Fruit fly (Drosophila melanogaster) whole organism, embryonic: ENCODE measurements around the gene CG3604.

ENCODE experiments used
- Adf1 ChIP-seq: fragments of 200-800 bp; sonication (Bioruptor generic); IDR thresholded peaks from 2 replicates; pipeline ENCODE4 v1.3.6; 2022; ENCODE audit warnings: missing biosample characterization, missing genetic modification characterization
- Atf-2 ChIP-seq: fragments of 200-800 bp; sonication (Bioruptor generic); optimal IDR thresholded peaks from 2 replicates; lab custom pipeline; 2016; ENCODE audit warnings: missing biosample characterization, missing genetic modification characterization
- Atf3 ChIP-seq: fragments of 200-800 bp; sonication (Bioruptor generic); optimal IDR thresholded peaks from 3 replicates; lab custom pipeline; 2016; ENCODE audit warnings: missing biosample characterization, missing genetic modification characterization
- Awh ChIP-seq: fragments of 200-800 bp; sonication (Bioruptor generic); IDR thresholded peaks from 2 replicates; pipeline ENCODE4, ENCODE4 v1.3.6; 2022; ENCODE audit warnings: missing biosample characterization, missing genetic modification characterization
- B-H2 ChIP-seq: fragments of 200-800 bp; sonication (Bioruptor generic); optimal IDR thresholded peaks from 2 replicates; lab custom pipeline; 2018; ENCODE audit warnings: missing biosample characterization, mild to moderate bottlenecking, missing genetic modification characterization
- Bgb ChIP-seq: fragments of 200-800 bp; sonication (Bioruptor generic); IDR thresholded peaks from 2 replicates; pipeline ENCODE4 v1.3.6; 2022; ENCODE audit warnings: missing biosample characterization, missing genetic modification characterization; ENCODE audit not compliant: partially characterized antibody
- CG10274 ChIP-seq: fragments of 200-800 bp; sonication (Bioruptor generic); optimal IDR thresholded peaks from 3 replicates; lab custom pipeline; 2017; ENCODE audit warnings: missing biosample characterization, mild to moderate bottlenecking, missing genetic modification characterization
- CG10654 ChIP-seq: fragments of 200-800 bp; sonication (Bioruptor generic); optimal IDR thresholded peaks from 2 replicates; lab custom pipeline; 2016; ENCODE audit warnings: missing biosample characterization, missing genetic modification characterization
- CG11247 ChIP-seq: fragments of 200-800 bp; sonication (Bioruptor generic); IDR thresholded peaks from 2 replicates; pipeline ENCODE4 v1.3.6; 2022; ENCODE audit warnings: missing biosample characterization, missing genetic modification characterization
- CG11456 ChIP-seq: fragments of 200-800 bp; sonication (Bioruptor generic); IDR thresholded peaks from 3 replicates; pipeline ENCODE4 v1.3.6; 2022; ENCODE audit warnings: missing biosample characterization, missing genetic modification characterization
- CG12071 ChIP-seq: fragments of 200-800 bp; sonication (Bioruptor generic); optimal IDR thresholded peaks from 3 replicates; lab custom pipeline; 2018; ENCODE audit warnings: missing biosample characterization, mild to moderate bottlenecking, missing genetic modification characterization
- CG12744 ChIP-seq: fragments of 200-800 bp; sonication (Bioruptor generic); optimal IDR thresholded peaks from 2 replicates; lab custom pipeline; 2016; ENCODE audit warnings: missing biosample characterization, missing genetic modification characterization
- CG14050 ChIP-seq: fragments of 200-800 bp; sonication (Bioruptor generic); IDR thresholded peaks from 3 replicates; pipeline ENCODE4 v1.3.6; 2022; ENCODE audit warnings: missing biosample characterization, missing genetic modification characterization
- CG14667 ChIP-seq: fragments of 200-800 bp; sonication (Bioruptor generic); IDR thresholded peaks from 2 replicates; pipeline ENCODE4 v1.3.6; 2022; ENCODE audit warnings: missing biosample characterization, missing genetic modification characterization
- CG14710 ChIP-seq: fragments of 200-800 bp; sonication (Bioruptor generic); optimal IDR thresholded peaks from 3 replicates; lab custom pipeline; 2019; ENCODE audit warnings: missing biosample characterization, mild to moderate bottlenecking, missing genetic modification characterization, moderate library complexity
- CG15514 ChIP-seq: fragments of 200-800 bp; sonication (Bioruptor generic); optimal IDR thresholded peaks from 3 replicates; lab custom pipeline; 2017; ENCODE audit warnings: missing biosample characterization, missing genetic modification characterization, mild to moderate bottlenecking, moderate library complexity, missing genetic modification reagents
- CG1647 ChIP-seq: fragments of 200-800 bp; sonication (Bioruptor generic); optimal IDR thresholded peaks from 3 replicates; lab custom pipeline; 2016; ENCODE audit warnings: missing biosample characterization, missing genetic modification characterization
- CG17359 ChIP-seq: fragments of 200-800 bp; sonication (Bioruptor generic); optimal IDR thresholded peaks from 3 replicates; lab custom pipeline; 2018; ENCODE audit warnings: missing biosample characterization, mild to moderate bottlenecking, missing genetic modification characterization, moderate library complexity
- CG2120 ChIP-seq: fragments of 200-800 bp; sonication (Bioruptor generic); optimal IDR thresholded peaks from 3 replicates; lab custom pipeline; 2016; ENCODE audit warnings: missing biosample characterization, missing genetic modification characterization
- CG31224 ChIP-seq: fragments of 200-800 bp; sonication (Bioruptor generic); IDR thresholded peaks from 2 replicates; pipeline ENCODE4 v1.3.6; 2022; ENCODE audit warnings: missing biosample characterization, missing genetic modification characterization
- CG3847 ChIP-seq: fragments of 200-800 bp; sonication (Bioruptor generic); IDR thresholded peaks from 2 replicates; pipeline ENCODE4 v1.3.6; 2022; ENCODE audit warnings: missing biosample characterization, missing genetic modification characterization
- CG3995 ChIP-seq: fragments of 200-800 bp; sonication (Bioruptor generic); optimal IDR thresholded peaks from 3 replicates; lab custom pipeline; 2016; ENCODE audit warnings: missing biosample characterization, missing genetic modification characterization
- CG4360 ChIP-seq: fragments of 200-800 bp; sonication (Bioruptor generic); IDR thresholded peaks from 2 replicates; pipeline ENCODE4 v1.3.6; 2022; ENCODE audit warnings: missing biosample characterization, missing genetic modification characterization
- CG4617 ChIP-seq: fragments of 200-800 bp; sonication (Bioruptor generic); optimal IDR thresholded peaks from 3 replicates; lab custom pipeline; 2016; ENCODE audit warnings: missing biosample characterization, missing genetic modification characterization, borderline replicate concordance
- CG7372 ChIP-seq: fragments of 200-800 bp; sonication (Bioruptor generic); IDR thresholded peaks from 2 replicates; pipeline ENCODE4 v1.3.6; 2022; ENCODE audit warnings: missing biosample characterization, missing genetic modification characterization
- CHES-1-like ChIP-seq: fragments of 200-800 bp; sonication (Bioruptor generic); optimal IDR thresholded peaks from 2 replicates; lab custom pipeline; 2016; ENCODE audit warnings: missing biosample characterization, missing genetic modification characterization
- MESR4 ChIP-seq: fragments of 200-800 bp; sonication (Bioruptor generic); optimal IDR thresholded peaks from 2 replicates; lab custom pipeline; 2018; ENCODE audit warnings: missing biosample characterization, mild to moderate bottlenecking, missing genetic modification characterization, moderate library complexity
- Mad ChIP-seq: fragments of 200-800 bp; sonication (Bioruptor generic); optimal IDR thresholded peaks from 2 replicates; lab custom pipeline; 2016; ENCODE audit warnings: missing biosample characterization, missing genetic modification characterization
- PHDP ChIP-seq: fragments of 200-800 bp; sonication (Bioruptor generic); optimal IDR thresholded peaks from 3 replicates; lab custom pipeline; 2018; ENCODE audit warnings: missing biosample characterization, mild to moderate bottlenecking, missing genetic modification characterization, moderate library complexity
- Sox100B ChIP-seq: fragments of 200-800 bp; sonication (Bioruptor generic); optimal IDR thresholded peaks from 3 replicates; lab custom pipeline; 2018; ENCODE audit warnings: missing biosample characterization, mild to moderate bottlenecking, missing genetic modification characterization
- Vsx1 ChIP-seq: fragments of 200-800 bp; sonication (Bioruptor generic); optimal IDR thresholded peaks from 2 replicates; lab custom pipeline; 2017; ENCODE audit warnings: missing biosample characterization, mild to moderate bottlenecking, missing genetic modification characterization, missing genetic modification reagents
- chif ChIP-seq, 2 experiments: fragments of 200-800 bp; sonication (Bioruptor generic); optimal IDR thresholded peaks; 3 replicates each; lab custom pipeline; 2016; ENCODE audit warnings: missing biosample characterization in 2 of 2, missing genetic modification characterization in 2 of 2
- chinmo ChIP-seq: fragments of 200-800 bp; sonication (Bioruptor generic); IDR thresholded peaks from 4 replicates; pipeline ENCODE4 v1.3.6; 2022; ENCODE audit warnings: missing biosample characterization, missing genetic modification characterization; ENCODE audit not compliant: partially characterized antibody
- croc ChIP-seq: fragments of 200-800 bp; sonication (Bioruptor generic); conservative IDR thresholded peaks from 3 replicates; pipeline ENCODE4 v1.3.6; 2022; ENCODE audit warnings: missing biosample characterization, missing genetic modification characterization
- gro ChIP-seq: fragments of 200-800 bp; sonication (Bioruptor generic); optimal IDR thresholded peaks from 2 replicates; lab custom pipeline; 2016; ENCODE audit warnings: missing biosample characterization, missing genetic modification characterization
- gsb-n ChIP-seq: fragments of 200-800 bp; sonication (Bioruptor generic); optimal IDR thresholded peaks from 3 replicates; lab custom pipeline; 2018; ENCODE audit warnings: missing biosample characterization, mild to moderate bottlenecking, missing genetic modification characterization
- klu ChIP-seq: fragments of 200-800 bp; sonication (Bioruptor generic); IDR thresholded peaks from 2 replicates; pipeline ENCODE4 v1.3.6; 2022; ENCODE audit warnings: missing biosample characterization, missing genetic modification characterization
- lab ChIP-seq: fragments of 200-800 bp; sonication (Bioruptor generic); optimal IDR thresholded peaks from 3 replicates; lab custom pipeline; 2017; ENCODE audit warnings: missing biosample characterization, missing genetic modification characterization, mild to moderate bottlenecking, moderate library complexity, missing genetic modification reagents
- lola ChIP-seq, 3 experiments: fragments of >200 bp in 2 of 3; fragments of 200-800 bp in 1 of 3; sonication (Bioruptor generic) in 1 of 3; optimal IDR thresholded peaks; 2 replicates each; lab custom pipeline; 2017 to 2019; ENCODE audit warnings: missing biosample characterization in 3 of 3, missing genetic modification characterization in 3 of 3, mild to moderate bottlenecking in 1 of 3, moderate library complexity in 1 of 3
- maf-S ChIP-seq: fragments of 200-800 bp; sonication (Bioruptor generic); optimal IDR thresholded peaks from 2 replicates; lab custom pipeline; 2016; ENCODE audit warnings: missing biosample characterization, missing genetic modification characterization
- pnt ChIP-seq: fragments of 200-800 bp; sonication (Bioruptor generic); optimal IDR thresholded peaks from 3 replicates; lab custom pipeline; 2016; ENCODE audit warnings: missing biosample characterization, missing genetic modification characterization
- row ChIP-seq: fragments of 200-800 bp; sonication (Bioruptor generic); IDR thresholded peaks from 3 replicates; pipeline ENCODE4 v1.3.6; 2022; ENCODE audit warnings: missing biosample characterization, missing genetic modification characterization
- slou ChIP-seq: fragments of 200-800 bp; sonication (Bioruptor generic); optimal IDR thresholded peaks from 3 replicates; lab custom pipeline; 2016; ENCODE audit warnings: missing biosample characterization, missing genetic modification characterization
- so ChIP-seq: fragments of 200-800 bp; sonication (Bioruptor generic); IDR thresholded peaks from 3 replicates; pipeline ENCODE4 v1.3.6; 2022; ENCODE audit warnings: missing biosample characterization, missing genetic modification characterization
- sob ChIP-seq: fragments of 200-800 bp; sonication (Bioruptor generic); IDR thresholded peaks from 2 replicates; pipeline ENCODE4 v1.3.6; 2022; ENCODE audit warnings: missing biosample characterization, missing genetic modification characterization
- stwl ChIP-seq: fragments of 200-800 bp; sonication (Bioruptor generic); optimal IDR thresholded peaks from 3 replicates; lab custom pipeline; 2018; ENCODE audit warnings: missing biosample characterization, mild to moderate bottlenecking, missing genetic modification characterization, moderate library complexity
- tin ChIP-seq: fragments of 200-800 bp; sonication (Bioruptor generic); optimal IDR thresholded peaks from 3 replicates; lab custom pipeline; 2016; ENCODE audit warnings: missing biosample characterization, missing genetic modification characterization
- unpg ChIP-seq: fragments of 200-800 bp; sonication (Bioruptor generic); optimal IDR thresholded peaks from 3 replicates; lab custom pipeline; 2018; ENCODE audit warnings: missing biosample characterization, mild to moderate bottlenecking, missing genetic modification characterization, moderate library complexity
- vfl ChIP-seq: fragments of 200-800 bp; sonication (Bioruptor generic); optimal IDR thresholded peaks from 2 replicates; lab custom pipeline; 2016; ENCODE audit warnings: missing biosample characterization, missing genetic modification characterization
- wdn ChIP-seq: fragments of 200-800 bp; sonication (Bioruptor generic); IDR thresholded peaks from 2 replicates; pipeline ENCODE4 v1.3.6; 2022; ENCODE audit warnings: missing biosample characterization, missing genetic modification characterization
- zfh2 ChIP-seq: fragments of 200-800 bp; sonication (Bioruptor generic); optimal IDR thresholded peaks from 2 replicates; lab custom pipeline; 2016; ENCODE audit warnings: missing biosample characterization, missing genetic modification characterization

Gene CG3604

DNA sequence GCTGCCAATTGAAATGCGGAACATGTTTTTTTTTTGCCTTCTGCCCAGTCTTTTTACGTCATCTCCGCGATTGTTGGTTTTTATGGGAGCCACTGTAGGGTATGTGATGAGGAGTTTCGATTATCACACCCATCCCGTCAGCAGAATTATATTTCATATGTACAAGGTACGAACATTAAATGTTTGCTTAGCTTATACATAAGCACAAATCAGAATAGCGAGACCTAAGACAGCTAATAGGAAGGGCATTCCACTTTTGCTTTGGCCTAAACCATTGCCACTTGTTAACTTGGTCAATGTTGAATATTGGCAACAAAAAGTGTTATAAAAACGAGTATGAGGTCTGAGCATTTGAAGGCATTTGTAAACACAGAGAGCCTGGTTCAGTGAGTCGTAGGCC, 5.6 kb upstream of the CG3604 start, which contains the start of gene CG2816 (continued):
- TF ChIP-seq maf-S (GFP tag; lab: Kevin White, UChicago) (peak; percentile 84), CG7372 (peak; percentile 85), croc (GFP tag; lab: Robert Waterston, UW) (no peak), pnt (no peak), vfl (GFP tag; lab: Kevin White, UChicago) (peak; percentile 89), CG3995 (GFP tag; lab: Kevin White, UChicago) (peak; percentile 28), Adf1 (GFP tag; lab: Robert Waterston, UW) (peak; percentile 63), CG10274 (GFP tag; lab: Kevin White, UChicago) (peak; percentile 88), Mad (peak; percentile 11), CG12071 (peak; percentile 20), B-H2 (GFP tag; lab: Kevin White, UChicago) (no peak), gsb-n (tag; lab: Kevin White, UChicago) (no peak), CG2120 (peak; percentile 97), Bgb (GFP tag; lab: Robert Waterston, UW) (no peak), row (GFP tag; lab: Robert Waterston, UW) (peak; percentile 84), Vsx1 (GFP tag; lab: Kevin White, UChicago) (no peak), CG31224 (GFP tag; lab: Robert Waterston, UW) (no peak), MESR4 (no peak), gro (peak; percentile 96), zfh2 (GFP tag; lab: Kevin White, UChicago) (peak; percentile 93), Atf3 (GFP tag; lab: Kevin White, UChicago) (peak; percentile 26), CG14050 (peak; percentile 24; the same call in 1 of the 3 replicates), chif (GFP tag; optimal IDR thresholded peaks at IDR 0.05; lab: Kevin White, UChicago) (peak; percentile 11 to 75), CG15514 (peak; percentile 38), CG1647 (GFP tag; lab: Kevin White, UChicago) (no peak), stwl (no peak), CG3847 (GFP tag; lab: Robert Waterston, UW) (peak; percentile 89), CG12744 (GFP tag; lab: Kevin White, UChicago) (peak; percentile 24), wdn (GFP tag; lab: Robert Waterston, UW) (peak; percentile 81; the same call in 1 of the 2 replicates), CG14710 (tag; lab: Kevin White, UChicago) (no peak), CHES-1-like (GFP tag; lab: Kevin White, UChicago) (peak; percentile 79), klu (GFP tag; lab: Robert Waterston, UW) (peak; percentile 83), lola (GFP tag; optimal IDR thresholded peaks at IDR 0.05; lab: Kevin White, UChicago) (no peak), PHDP (tag; lab: Kevin White, UChicago) (peak; percentile 74), lab (GFP tag; lab: Kevin White, UChicago) (peak; percentile 63), CG11456 (GFP tag; lab: Robert Waterston, UW) (peak; percentile 95; the same call in 2 of the 3 replicates), Atf-2 (GFP tag; lab: Kevin White, UChicago) (peak; percentile 63), chinmo (GFP tag; lab: Robert Waterston, UW) (0 out of 4 replicates have a peak, but pooled peaks have one; percentile 40), CG14667 (0 out of 2 replicates have a peak, but pooled peaks have one; percentile 20), CG17359 (tag; lab: Kevin White, UChicago) (peak; percentile 18), Sox100B (GFP tag; lab: Kevin White, UChicago) (peak; percentile 4), CG11247 (GFP tag; lab: Robert Waterston, UW) (peak; percentile 89), so (GFP tag; lab: Robert Waterston, UW) (no peak), sob (GFP tag; lab: Robert Waterston, UW) (peak; percentile 93), CG4617 (GFP tag; lab: Kevin White, UChicago) (peak; percentile 18), tin (peak; percentile 53), unpg (GFP tag; lab: Kevin White, UChicago) (peak; percentile 55), slou (GFP tag; lab: Kevin White, UChicago) (peak; percentile 14), CG4360 (GFP tag; lab: Robert Waterston, UW) (no peak), CG10654 (GFP tag; lab: Kevin White, UChicago) (peak; percentile 32), Awh (GFP tag; lab: Robert Waterston, UW) (no peak)
